Fruit fly (Drosophila melanogaster) whole organism, embryonic: ENCODE results near the gene CG17111.

Experiments
- BEAF-32 ChIP-seq: fragments of 200-800 bp; sonication (Bioruptor generic); optimal IDR thresholded peaks from 3 replicates; lab custom pipeline; 2017; ENCODE audit warnings: missing biosample characterization, missing genetic modification characterization, mild to moderate bottlenecking, moderate library complexity, missing genetic modification reagents
- Bgb ChIP-seq: fragments of 200-800 bp; sonication (Bioruptor generic); IDR thresholded peaks from 2 replicates; pipeline ENCODE4 v1.3.6; 2022; ENCODE audit warnings: missing biosample characterization, missing genetic modification characterization; ENCODE audit not compliant: partially characterized antibody
- CG11560 ChIP-seq: fragments of 200-800 bp; sonication (Bioruptor generic); IDR thresholded peaks from 3 replicates; pipeline ENCODE4 v1.3.6; 2022; ENCODE audit warnings: missing biosample characterization, missing genetic modification characterization
- CG14441 ChIP-seq: fragments of 200-800 bp; sonication (Bioruptor generic); IDR thresholded peaks from 2 replicates; pipeline ENCODE4 v1.3.6; 2022; ENCODE audit warnings: missing biosample characterization, missing genetic modification characterization
- CG15479 ChIP-seq: fragments of 200-800 bp; sonication (Bioruptor generic); optimal IDR thresholded peaks from 3 replicates; lab custom pipeline; 2019; ENCODE audit warnings: missing biosample characterization, mild to moderate bottlenecking, missing genetic modification characterization, moderate library complexity
- CG15601 ChIP-seq: fragments of 200-800 bp; sonication (Bioruptor generic); optimal IDR thresholded peaks from 3 replicates; lab custom pipeline; 2019; ENCODE audit warnings: missing biosample characterization, mild to moderate bottlenecking, missing genetic modification characterization, moderate library complexity
- CG16779 ChIP-seq: fragments of 200-800 bp; sonication (Bioruptor generic); IDR thresholded peaks from 2 replicates; pipeline ENCODE4 v1.3.6; 2022; ENCODE audit warnings: missing biosample characterization, missing genetic modification characterization
- CG18619 ChIP-seq: fragments of 200-800 bp; sonication (Bioruptor generic); optimal IDR thresholded peaks from 3 replicates; lab custom pipeline; 2017; ENCODE audit warnings: missing biosample characterization, mild to moderate bottlenecking, missing genetic modification characterization
- CG2120 ChIP-seq: fragments of 200-800 bp; sonication (Bioruptor generic); optimal IDR thresholded peaks from 3 replicates; lab custom pipeline; 2016; ENCODE audit warnings: missing biosample characterization, missing genetic modification characterization
- CG3065 ChIP-seq: fragments of 200-800 bp; sonication (Bioruptor generic); optimal IDR thresholded peaks from 2 replicates; lab custom pipeline; 2016; ENCODE audit warnings: missing biosample characterization, missing genetic modification characterization
- CG33557 ChIP-seq: fragments of 200-800 bp; sonication (Bioruptor generic); optimal IDR thresholded peaks from 2 replicates; lab custom pipeline; 2019; ENCODE audit warnings: missing biosample characterization, mild to moderate bottlenecking, missing genetic modification characterization, moderate library complexity
- CG6791 ChIP-seq: fragments of 200-800 bp; sonication (Bioruptor generic); IDR thresholded peaks from 3 replicates; pipeline ENCODE4 v1.3.6; 2022; ENCODE audit warnings: missing biosample characterization, missing genetic modification characterization; ENCODE audit not compliant: partially characterized antibody
- CG8281 ChIP-seq: fragments of 200-800 bp; sonication (Bioruptor generic); optimal IDR thresholded peaks from 2 replicates; lab custom pipeline; 2018; ENCODE audit warnings: missing biosample characterization, mild to moderate bottlenecking, missing genetic modification characterization, moderate library complexity
- CoRest ChIP-seq: fragments of 200-800 bp; sonication (Bioruptor generic); optimal IDR thresholded peaks from 3 replicates; lab custom pipeline; 2018; ENCODE audit warnings: missing biosample characterization, mild to moderate bottlenecking, missing genetic modification characterization, moderate library complexity
- D ChIP-seq, 2 experiments: fragments of 200-800 bp in 1 of 2; fragments of >200 bp in 1 of 2; sonication (Bioruptor generic) in 1 of 2; optimal IDR thresholded peaks; 2 replicates in 1 of 2; 3 replicates in 1 of 2; lab custom pipeline; 2017; ENCODE audit warnings: mild to moderate bottlenecking in 1 of 2, missing biosample characterization in 1 of 2, missing genetic modification characterization in 1 of 2, missing genetic modification reagents in 1 of 2
- Doc3 ChIP-seq: fragments of 200-800 bp; sonication (Bioruptor generic); IDR thresholded peaks from 3 replicates; pipeline ENCODE4 v1.3.6; 2022; ENCODE audit warnings: missing biosample characterization, missing genetic modification characterization; ENCODE audit not compliant: partially characterized antibody
- Dp ChIP-seq: fragments of 200-800 bp; sonication (Bioruptor generic); optimal IDR thresholded peaks from 2 replicates; lab custom pipeline; 2018; ENCODE audit warnings: missing biosample characterization, mild to moderate bottlenecking, missing genetic modification characterization, moderate library complexity
- Dref ChIP-seq: fragments of 200-800 bp; sonication (Bioruptor generic); IDR thresholded peaks from 2 replicates; pipeline ENCODE4 v1.3.6; 2022; ENCODE audit warnings: missing biosample characterization, missing genetic modification characterization
- E2f2 ChIP-seq: fragments of 200-800 bp; sonication (Bioruptor generic); IDR thresholded peaks from 2 replicates; pipeline ENCODE4 v1.3.6; 2022; ENCODE audit warnings: missing biosample characterization, missing genetic modification characterization
- Elba2 ChIP-seq: fragments of 200-800 bp; sonication (Bioruptor generic); optimal IDR thresholded peaks from 3 replicates; lab custom pipeline; 2016; ENCODE audit warnings: missing biosample characterization, missing genetic modification characterization
- H2.0 ChIP-seq: fragments of 200-800 bp; sonication (Bioruptor generic); IDR thresholded peaks from 2 replicates; pipeline ENCODE4 v1.3.6; 2022; ENCODE audit warnings: missing biosample characterization, missing genetic modification characterization
- Kr ChIP-seq: fragments of 200-800 bp; sonication (Bioruptor generic); optimal IDR thresholded peaks from 2 replicates; lab custom pipeline; 2017; ENCODE audit warnings: missing biosample characterization, mild to moderate bottlenecking, missing genetic modification characterization
- Lpt ChIP-seq: fragments of >200 bp; optimal IDR thresholded peaks from 2 replicates; lab custom pipeline; 2018; ENCODE audit warnings: missing biosample characterization, missing genetic modification characterization
- MBD-R2 ChIP-seq: fragments of 200-800 bp; sonication (Bioruptor generic); IDR thresholded peaks from 2 replicates; pipeline ENCODE4 v1.3.6; 2022; ENCODE audit warnings: missing biosample characterization, missing genetic modification characterization
- MESR4 ChIP-seq: fragments of 200-800 bp; sonication (Bioruptor generic); optimal IDR thresholded peaks from 2 replicates; lab custom pipeline; 2018; ENCODE audit warnings: missing biosample characterization, mild to moderate bottlenecking, missing genetic modification characterization, moderate library complexity
- Med ChIP-seq: fragments of 200-800 bp; sonication (Bioruptor generic); peaks from one replicate; lab custom pipeline; 2016; ENCODE audit warnings: missing biosample characterization, missing genetic modification characterization, mild to moderate bottlenecking, inconsistent platforms, moderate library complexity
- Mes4 ChIP-seq: fragments of 200-800 bp; sonication (Bioruptor generic); optimal IDR thresholded peaks from 2 replicates; lab custom pipeline; 2016; ENCODE audit warnings: missing biosample characterization, missing genetic modification characterization
- Opbp ChIP-seq: fragments of 200-800 bp; sonication (Bioruptor generic); IDR thresholded peaks from 3 replicates; pipeline ENCODE4 v1.3.6; 2022; ENCODE audit warnings: missing biosample characterization, missing genetic modification characterization; ENCODE audit not compliant: partially characterized antibody
- Scr ChIP-seq: fragments of 200-800 bp; sonication (Bioruptor generic); IDR thresholded peaks from 2 replicates; pipeline ENCODE4 v1.3.6; 2022; ENCODE audit warnings: missing biosample characterization, missing genetic modification characterization; ENCODE audit not compliant: partially characterized antibody
- Sry-δ ChIP-seq: fragments of 200-800 bp; sonication (Bioruptor generic); optimal IDR thresholded peaks from 2 replicates; lab custom pipeline; 2016; ENCODE audit warnings: missing biosample characterization, missing genetic modification characterization
- amos ChIP-seq: fragments of 200-800 bp; sonication (Bioruptor generic); IDR thresholded peaks from 2 replicates; pipeline ENCODE4 v1.3.6; 2022; ENCODE audit warnings: missing biosample characterization, missing genetic modification characterization; ENCODE audit not compliant: partially characterized antibody
- bbx ChIP-seq: fragments of 200-800 bp; sonication (Bioruptor generic); IDR thresholded peaks from 2 replicates; pipeline ENCODE4 v1.3.6; 2022; ENCODE audit warnings: missing biosample characterization, missing genetic modification characterization; ENCODE audit not compliant: partially characterized antibody
- dm ChIP-seq: fragments of 200-800 bp; sonication (Bioruptor generic); optimal IDR thresholded peaks from 3 replicates; lab custom pipeline; 2016; ENCODE audit warnings: missing biosample characterization, missing genetic modification characterization
- hb ChIP-seq: fragments of 200-800 bp; sonication (Bioruptor generic); IDR thresholded peaks from 3 replicates; pipeline ENCODE4 v1.3.6; 2022; ENCODE audit warnings: missing biosample characterization, missing genetic modification characterization; ENCODE audit not compliant: partially characterized antibody
- hbn ChIP-seq: fragments of 200-800 bp; sonication (Bioruptor generic); IDR thresholded peaks from 2 replicates; pipeline ENCODE4 v1.3.6; 2022; ENCODE audit warnings: missing biosample characterization, missing genetic modification characterization; ENCODE audit not compliant: partially characterized antibody
- her ChIP-seq: fragments of 200-800 bp; sonication (Bioruptor generic); optimal IDR thresholded peaks from 2 replicates; lab custom pipeline; 2016; ENCODE audit warnings: missing biosample characterization, missing genetic modification characterization
- p53 ChIP-seq: fragments of 200-800 bp; sonication (Bioruptor generic); optimal IDR thresholded peaks from 2 replicates; lab custom pipeline; 2016; ENCODE audit warnings: missing biosample characterization, missing genetic modification characterization
- pzg ChIP-seq: fragments of 200-800 bp; sonication (Bioruptor generic); optimal IDR thresholded peaks from 3 replicates; lab custom pipeline; 2018; ENCODE audit warnings: missing biosample characterization, mild to moderate bottlenecking, missing genetic modification characterization, moderate library complexity
- repo ChIP-seq: fragments of 200-800 bp; sonication (Bioruptor generic); optimal IDR thresholded peaks from 2 replicates; lab custom pipeline; 2016; ENCODE audit warnings: missing biosample characterization, missing genetic modification characterization
- stwl ChIP-seq: fragments of 200-800 bp; sonication (Bioruptor generic); optimal IDR thresholded peaks from 3 replicates; lab custom pipeline; 2018; ENCODE audit warnings: missing biosample characterization, mild to moderate bottlenecking, missing genetic modification characterization, moderate library complexity
- trem ChIP-seq: fragments of 200-800 bp; optimal IDR thresholded peaks from 3 replicates; lab custom pipeline; 2019; ENCODE audit warnings: missing biosample characterization, mild to moderate bottlenecking, missing genetic modification characterization, moderate library complexity
- unc-4 ChIP-seq: fragments of 200-800 bp; sonication (Bioruptor generic); IDR thresholded peaks from 2 replicates; pipeline ENCODE4 v1.3.6; 2022; ENCODE audit warnings: missing biosample characterization, missing genetic modification characterization; ENCODE audit not compliant: partially characterized antibody
- vnd ChIP-seq: fragments of 200-800 bp; sonication (Bioruptor generic); IDR thresholded peaks from 3 replicates; pipeline ENCODE4 v1.3.6; 2022; ENCODE audit warnings: missing biosample characterization, missing genetic modification characterization; ENCODE audit not compliant: partially characterized antibody
- wdn ChIP-seq: fragments of 200-800 bp; sonication (Bioruptor generic); IDR thresholded peaks from 2 replicates; pipeline ENCODE4 v1.3.6; 2022; ENCODE audit warnings: missing biosample characterization, missing genetic modification characterization

Gene CG17111

dm6 chr3R:23053135-23053730 is 13.8 kb downstream of the CG17111 start (continued):
- TF ChIP-seq Scr (GFP tag; lab: Robert Waterston, UW) (peak; percentile 32; the same call in 1 of the 2 replicates), Kr (GFP tag; lab: Kevin White, UChicago) (no peak), Sry-δ (GFP tag; lab: Kevin White, UChicago) (peak; percentile 55), Dp (GFP tag; lab: Kevin White, UChicago) (peak; percentile 82), Doc3 (GFP tag; lab: Robert Waterston, UW) (peak; percentile 16; the same call in 2 of the 3 replicates), CG3065 (no peak), CG15601 (tag; lab: Kevin White, UChicago) (no peak), Bgb (peak; percentile 60), stwl (peak; percentile 4), Lpt (no peak), wdn (GFP tag; lab: Robert Waterston, UW) (no peak), CG11560 (peak; percentile 75; the same call in 2 of the 3 replicates), CG8281 (no peak), CG6791 (GFP tag; lab: Robert Waterston, UW) (peak; percentile 43; the same call in 1 of the 3 replicates), Med (GFP tag; lab: Kevin White, UChicago) (peak; percentile 43), dm (GFP tag; lab: Kevin White, UChicago) (peak; percentile 60), CG2120 (GFP tag; lab: Kevin White, UChicago) (no peak), CG15479 (GFP tag; lab: Kevin White, UChicago) (no peak), CG18619 (no peak), E2f2 (GFP tag; lab: Robert Waterston, UW) (peak; percentile 89), H2.0 (GFP tag; lab: Robert Waterston, UW) (no peak), MESR4 (GFP tag; lab: Kevin White, UChicago) (peak; percentile 34), Mes4 (GFP tag; lab: Kevin White, UChicago) (no peak), Elba2 (GFP tag; lab: Kevin White, UChicago) (no peak), p53 (GFP tag; lab: Kevin White, UChicago) (peak; percentile 99), hbn (GFP tag; lab: Robert Waterston, UW) (peak; percentile 42), bbx (GFP tag; lab: Robert Waterston, UW) (0 out of 2 replicates have a peak, but pooled peaks have one; percentile 36), unc-4 (GFP tag; lab: Robert Waterston, UW) (0 out of 2 replicates have a peak, but pooled peaks have one; percentile 17), trem (peak; percentile 61), repo (GFP tag; lab: Kevin White, UChicago) (no peak), BEAF-32 (GFP tag; lab: Kevin White, UChicago) (peak; percentile 53), D (optimal IDR thresholded peaks at IDR 0.05; lab: Kevin White, UChicago) (no peak), D (GFP tag; optimal IDR thresholded peaks at IDR 0.05; lab: Kevin White, UChicago) (no peak), her (GFP tag; lab: Kevin White, UChicago) (no peak), vnd (GFP tag; lab: Robert Waterston, UW) (0 out of 3 replicates have a peak, but pooled peaks have one; percentile 12), pzg (GFP tag; lab: Kevin White, UChicago) (peak; percentile 47), Opbp (peak; percentile 56; the same call in 2 of the 3 replicates), CoRest (tag; lab: Kevin White, UChicago) (no peak), CG14441 (no peak), MBD-R2 (GFP tag; lab: Robert Waterston, UW) (peak; percentile 51; the same call in 1 of the 2 replicates), Dref (GFP tag; lab: Robert Waterston, UW) (peak; percentile 75), CG16779 (GFP tag; lab: Robert Waterston, UW) (no peak), amos (GFP tag; lab: Robert Waterston, UW) (peak; percentile 61), CG33557 (GFP tag; lab: Kevin White, UChicago) (no peak), hb (no peak)
